Worm (Caenorhabditis elegans) whole organism, early embryonic: ENCODE data around the gene bet-2.

ENCODE experiments used
- B0310.2 ChIP-seq: sonication (generic microtip); optimal IDR thresholded peaks from 2 replicates; lab custom pipeline; 2016; ENCODE audit warnings: mild to moderate bottlenecking, missing genetic modification characterization, missing compliant biosample characterization
- aly-1 ChIP-seq: sonication (generic microtip); optimal IDR thresholded peaks from 2 replicates; lab custom pipeline; 2016; ENCODE audit warnings: missing genetic modification characterization, missing compliant biosample characterization
- ama-1 ChIP-seq: fragments of 150-350 bp; optimal IDR thresholded peaks from 2 replicates; lab custom pipeline; 2014
- ceh-13 ChIP-seq: fragments of 200-800 bp; sonication (Bioruptor generic); optimal IDR thresholded peaks from 2 replicates; lab custom pipeline; 2018; ENCODE audit warnings: mild to moderate bottlenecking, missing genetic modification characterization, missing compliant biosample characterization
- ets-7 ChIP-seq: sonication (generic microtip); optimal IDR thresholded peaks from 2 replicates; lab custom pipeline; 2016; ENCODE audit warnings: missing genotype, missing genetic modification characterization, missing compliant biosample characterization
- flt-1 ChIP-seq: fragments of 200-800 bp; sonication (Bioruptor generic); IDR thresholded peaks from 2 replicates; pipeline ENCODE4 v1.3.6; 2022; ENCODE audit warnings: missing genetic modification characterization, missing compliant biosample characterization
- pes-1 ChIP-seq: fragments of 200-800 bp; sonication (Bioruptor generic); IDR thresholded peaks from 2 replicates; pipeline ENCODE4 v1.3.6; 2022; ENCODE audit warnings: missing genetic modification reagents, missing genetic modification characterization, missing compliant biosample characterization
- tbx-11 ChIP-seq: fragments of 200-800 bp; sonication (Bioruptor generic); IDR thresholded peaks from 2 replicates; pipeline ENCODE4 v1.3.6; 2022; ENCODE audit warnings: missing genetic modification characterization, missing compliant biosample characterization
- tbx-37 ChIP-seq: fragments of 200-800 bp; sonication (Bioruptor generic); conservative IDR thresholded peaks from 2 replicates; pipeline ENCODE4 v1.3.6; 2022; ENCODE audit warnings: missing genetic modification reagents, missing genetic modification characterization, missing compliant biosample characterization
- tra-4 ChIP-seq: sonication (generic microtip); optimal IDR thresholded peaks from 2 replicates; lab custom pipeline; 2017; ENCODE audit warnings: missing genetic modification characterization, missing compliant biosample characterization

DNA sequence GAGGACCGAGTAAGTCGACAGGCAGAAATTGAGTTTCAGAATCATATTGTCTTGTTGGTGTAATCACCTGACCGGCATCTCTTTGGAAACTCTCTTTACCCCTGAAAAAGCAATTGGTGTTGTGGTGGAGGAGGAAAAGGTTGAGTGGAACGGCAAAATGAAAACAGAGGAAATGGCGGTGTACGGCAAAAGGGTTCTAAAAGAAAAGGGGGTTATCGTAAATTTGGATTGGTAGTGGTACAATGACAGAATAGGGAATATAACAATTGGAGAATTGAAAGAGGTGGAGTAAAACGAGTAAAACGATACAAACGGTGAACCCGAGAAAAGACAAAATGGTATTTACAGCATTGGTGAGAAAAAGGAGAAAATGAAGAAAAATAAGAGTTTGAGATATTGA lies 24.2 kb downstream of the bet-2 start, which contains the start of gene sdn-1:
- TF ChIP-seq ama-1 (no peak), ets-7 (no peak), flt-1 (GFP tag; lab: Robert Waterston, UW) (no peak), tra-4 (no peak), pes-1 (no peak), aly-1 (tag; lab: Kevin White, UChicago) (no peak), tbx-37 (GFP tag; lab: Robert Waterston, UW) (no peak), ceh-13 (GFP tag; lab: Kevin White, UChicago) (no peak), B0310.2 (tag; lab: Kevin White, UChicago) (no peak), tbx-11 (no peak)
